Fruit fly (Drosophila melanogaster): ENCODE results near the gene lectin-22C.

The lectin-22C gene

dm6 chr2L:2032076-2032475, 5.0 kb downstream of the lectin-22C start:
- TF ChIP-seq ttk (optimal IDR thresholded peaks at IDR 0.05) (no peak), h (optimal IDR thresholded peaks at IDR 0.05) (no peak), insv (optimal IDR thresholded peaks at IDR 0.05) (no peak), Myc (optimal IDR thresholded peaks at IDR 0.05) (no peak), psq (optimal IDR thresholded peaks at IDR 0.05) (no peak), Sin3A (optimal IDR thresholded peaks at IDR 0.05) (no peak)

- TF ChIP-seq insv (optimal IDR thresholded peaks at IDR 0.05) (no peak), psq (optimal IDR thresholded peaks at IDR 0.05) (no peak), Sin3A (optimal IDR thresholded peaks at IDR 0.05) (no peak), ttk (optimal IDR thresholded peaks at IDR 0.05) (no peak), h (optimal IDR thresholded peaks at IDR 0.05) (no peak), Myc (optimal IDR thresholded peaks at IDR 0.05) (no peak)
Measured at dm6 chr2L:2031522-2031921, 5.5 kb downstream of the lectin-22C start.

DNA sequence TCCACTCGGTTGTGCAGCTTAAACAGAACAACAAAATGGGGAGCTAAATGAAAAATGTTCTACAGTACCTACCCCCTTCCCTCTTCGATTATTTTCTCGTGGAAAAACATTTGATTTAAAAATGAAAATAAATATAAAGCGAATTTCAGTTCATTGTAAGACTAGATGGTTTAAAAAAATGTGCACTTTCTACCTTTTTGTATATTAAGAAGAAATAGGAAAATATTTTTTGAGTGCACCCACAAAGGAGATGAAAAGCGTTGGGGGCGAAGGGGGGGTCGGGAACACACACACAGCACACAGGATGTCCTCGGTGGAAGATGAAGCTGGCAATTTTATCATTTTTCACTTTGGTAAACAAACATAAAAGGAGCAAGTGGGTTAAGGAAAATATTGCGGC, 14.2 kb downstream of the lectin-22C start:
- no peak for TF ChIP-seq Sin3A (optimal IDR thresholded peaks at IDR 0.05)

DNA sequence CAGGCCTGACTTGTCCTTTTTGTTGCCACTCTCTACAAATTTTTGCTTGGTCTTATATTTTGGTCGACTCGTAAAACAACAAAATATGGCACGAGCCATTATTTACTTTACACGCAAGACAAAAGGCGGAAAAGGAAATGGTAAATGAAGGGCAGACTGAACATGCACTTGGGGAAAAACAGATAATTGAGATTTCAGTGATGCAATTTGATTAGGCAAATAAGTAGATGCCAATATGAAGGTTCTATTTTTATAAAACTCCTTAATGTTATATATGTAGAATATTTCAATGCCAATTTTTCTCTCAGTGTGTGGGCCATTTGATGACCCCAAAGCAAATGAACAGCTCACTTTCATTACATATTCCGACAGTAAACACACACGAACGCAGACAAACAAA, 21.9 kb downstream of the lectin-22C start:
- no peak for TF ChIP-seq insv (optimal IDR thresholded peaks at IDR 0.05)
- no peak for TF ChIP-seq psq (optimal IDR thresholded peaks at IDR 0.05)
- TF ChIP-seq h (optimal IDR thresholded peaks at IDR 0.05): no peak
- TF ChIP-seq ttk (optimal IDR thresholded peaks at IDR 0.05): no peak
- TF ChIP-seq Myc (optimal IDR thresholded peaks at IDR 0.05): no peak
- no peak for TF ChIP-seq Sin3A (optimal IDR thresholded peaks at IDR 0.05)

DNA sequence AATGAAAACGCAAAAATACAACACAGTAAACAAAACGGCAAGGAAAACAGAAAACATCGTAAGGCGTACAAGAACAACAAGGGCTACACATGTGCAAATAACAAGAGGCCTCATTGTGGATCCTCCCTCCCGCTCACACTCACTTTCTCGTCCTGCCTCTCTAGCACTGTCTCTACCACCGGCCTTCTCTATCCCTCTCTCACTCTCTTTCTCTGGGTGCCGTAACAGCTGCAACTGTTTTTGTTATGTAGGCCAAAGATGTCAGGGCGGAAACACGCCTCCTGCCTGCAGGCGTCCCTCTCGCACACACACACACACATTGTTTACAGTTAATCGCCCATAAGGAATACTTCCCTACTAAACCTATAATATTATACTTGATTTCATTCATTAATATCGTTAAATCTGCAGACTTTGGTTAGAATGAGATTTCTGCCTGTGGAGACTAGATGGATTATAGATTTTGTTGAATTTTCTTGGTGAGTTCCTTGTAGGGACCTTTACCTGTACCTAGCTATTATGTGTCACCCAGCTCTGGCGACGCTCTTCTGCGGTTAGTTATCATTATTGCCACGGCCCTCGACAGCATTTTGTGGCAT, 23.1 kb downstream of the lectin-22C start:
- TF ChIP-seq h (optimal IDR thresholded peaks at IDR 0.05) (no peak), Myc (optimal IDR thresholded peaks at IDR 0.05) (no peak), ttk (optimal IDR thresholded peaks at IDR 0.05) (no peak), Sin3A (optimal IDR thresholded peaks at IDR 0.05) (no peak), insv (optimal IDR thresholded peaks at IDR 0.05) (no peak), psq (optimal IDR thresholded peaks at IDR 0.05) (no peak)

DNA sequence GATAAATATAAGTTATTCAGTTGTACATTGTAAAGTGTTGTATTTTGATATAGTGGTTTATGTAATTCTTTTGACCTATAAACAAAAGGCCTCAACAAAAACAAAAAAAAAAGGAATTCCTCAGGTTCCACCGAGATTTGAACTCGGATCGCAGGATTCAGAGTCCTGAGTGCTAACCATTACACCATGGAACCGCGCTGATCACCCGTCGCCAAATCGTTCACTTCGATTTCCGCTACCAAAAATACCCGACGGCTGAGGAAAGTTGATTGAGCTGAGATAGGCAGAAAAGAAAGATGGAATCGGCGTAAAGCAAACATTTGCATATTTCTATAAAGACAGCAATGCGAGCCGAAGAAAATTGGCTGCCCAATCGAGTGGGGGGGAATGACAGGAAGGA, 24.0 kb downstream of the lectin-22C start:
- TF ChIP-seq insv (optimal IDR thresholded peaks at IDR 0.05) (no peak), h (optimal IDR thresholded peaks at IDR 0.05) (no peak), psq (optimal IDR thresholded peaks at IDR 0.05) (no peak)

DNA sequence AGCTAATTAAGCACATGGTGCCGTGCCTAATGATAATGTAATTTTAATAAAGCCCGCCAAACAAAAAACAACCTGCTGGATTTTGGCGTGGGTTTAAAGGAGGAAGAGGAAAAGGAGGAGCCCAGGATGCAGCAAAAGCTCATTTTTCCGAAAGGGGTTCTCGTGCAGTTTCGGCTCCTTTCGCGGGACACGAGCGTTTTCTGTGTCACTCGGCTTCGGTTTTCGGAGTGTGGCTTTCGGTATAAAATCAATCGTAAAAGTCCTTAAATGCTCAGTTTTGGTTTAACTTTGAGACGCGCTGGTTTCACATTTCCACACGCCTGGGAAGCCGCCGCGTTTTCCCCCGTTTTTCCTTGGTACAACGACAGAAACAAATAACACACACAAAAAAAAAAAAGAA, 25.6 kb downstream of the lectin-22C start:
- TF ChIP-seq h (optimal IDR thresholded peaks at IDR 0.05) (no peak), Sin3A (optimal IDR thresholded peaks at IDR 0.05) (no peak), ttk (optimal IDR thresholded peaks at IDR 0.05) (no peak), psq (optimal IDR thresholded peaks at IDR 0.05) (no peak)

DNA sequence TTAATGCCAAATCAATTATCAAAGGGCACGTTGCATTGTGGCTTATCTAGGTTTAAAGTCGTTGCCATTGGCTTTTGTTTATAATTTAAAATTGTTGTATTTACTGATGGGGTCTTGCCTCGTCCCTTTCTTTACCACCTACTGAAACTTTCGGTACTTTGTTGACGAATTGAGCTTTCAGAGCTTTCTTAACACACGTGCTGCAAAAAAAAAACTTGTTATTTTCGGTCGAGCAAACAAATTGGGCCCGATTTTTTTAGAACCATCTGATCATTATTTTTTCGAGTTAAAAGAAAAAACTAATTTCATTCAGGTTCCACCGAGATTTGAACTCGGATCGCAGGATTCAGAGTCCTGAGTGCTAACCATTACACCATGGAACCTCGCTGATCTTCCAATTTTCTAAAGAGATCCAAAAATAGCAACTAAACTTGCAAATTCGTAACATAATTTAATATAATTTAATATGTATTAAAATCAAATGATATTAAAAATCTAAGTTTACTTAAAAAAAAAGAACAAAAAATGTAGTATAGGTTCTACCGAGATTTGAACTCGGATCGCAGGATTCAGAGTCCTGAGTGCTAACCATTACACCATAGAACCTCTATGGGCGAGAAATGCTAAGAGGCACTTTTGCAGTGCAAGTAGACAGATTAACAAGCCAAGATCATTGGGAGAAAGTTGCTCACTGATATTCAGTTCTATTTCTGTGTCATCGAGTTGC, 26.6 kb downstream of the lectin-22C start:
- no peak for TF ChIP-seq h (optimal IDR thresholded peaks at IDR 0.05)
- no peak for TF ChIP-seq Sin3A (optimal IDR thresholded peaks at IDR 0.05)
- TF ChIP-seq psq (optimal IDR thresholded peaks at IDR 0.05): no peak
- TF ChIP-seq ttk (optimal IDR thresholded peaks at IDR 0.05): no peak
- no peak for TF ChIP-seq Myc (optimal IDR thresholded peaks at IDR 0.05)
- no peak for TF ChIP-seq insv (optimal IDR thresholded peaks at IDR 0.05)

DNA sequence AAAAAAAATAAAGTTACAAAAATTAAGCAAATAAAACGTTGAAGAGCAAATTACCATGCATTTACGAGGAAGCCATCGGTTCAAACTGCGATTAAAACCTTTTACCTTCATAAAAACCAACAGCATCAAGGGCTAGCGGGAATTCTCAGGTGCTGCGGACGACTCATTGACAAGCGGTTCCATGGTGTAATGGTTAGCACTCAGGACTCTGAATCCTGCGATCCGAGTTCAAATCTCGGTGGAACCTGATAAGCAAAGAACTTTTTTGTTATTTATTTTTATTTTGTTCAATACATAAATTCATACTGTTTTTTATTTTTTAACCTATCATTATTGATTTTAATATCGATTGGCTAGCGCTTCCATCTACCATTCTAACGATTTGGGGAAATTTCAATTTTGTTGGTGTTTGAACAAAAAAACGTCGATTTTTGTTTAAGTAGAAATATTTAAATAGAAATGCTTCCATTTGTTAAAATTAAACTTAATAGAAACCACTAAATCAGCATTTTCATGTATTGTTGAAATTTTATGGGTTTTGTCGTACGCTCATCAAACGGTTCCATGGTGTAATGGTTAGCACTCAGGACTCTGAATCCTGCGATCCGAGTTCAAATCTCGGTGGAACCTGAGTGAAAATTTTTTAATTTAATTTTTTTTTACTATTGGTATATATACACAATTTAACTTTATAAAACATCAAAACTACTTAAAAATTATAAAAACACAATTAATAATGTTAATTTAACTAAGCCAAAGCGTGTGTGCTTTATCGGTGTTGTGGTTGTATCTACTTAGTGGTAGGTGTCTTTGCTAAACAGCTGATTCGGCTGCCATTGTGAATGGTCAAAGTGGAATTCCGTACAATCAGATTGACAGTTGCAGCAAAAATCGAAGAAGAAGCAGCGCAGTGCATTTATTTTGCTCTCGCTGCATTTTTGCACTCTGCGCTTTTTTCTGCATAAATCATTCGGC, 27.8 kb downstream of the lectin-22C start, which contains the start of gene CG4238:
Gene CG4238, plus strand, starts transcription at position 880 of the 975 bp plus-strand sequence.
- TF ChIP-seq h (optimal IDR thresholded peaks at IDR 0.05) (no peak), psq (optimal IDR thresholded peaks at IDR 0.05) (no peak), Sin3A (optimal IDR thresholded peaks at IDR 0.05) (no peak), insv (optimal IDR thresholded peaks at IDR 0.05) (no peak), Myc (optimal IDR thresholded peaks at IDR 0.05) (no peak), ttk (optimal IDR thresholded peaks at IDR 0.05) (no peak)

DNA sequence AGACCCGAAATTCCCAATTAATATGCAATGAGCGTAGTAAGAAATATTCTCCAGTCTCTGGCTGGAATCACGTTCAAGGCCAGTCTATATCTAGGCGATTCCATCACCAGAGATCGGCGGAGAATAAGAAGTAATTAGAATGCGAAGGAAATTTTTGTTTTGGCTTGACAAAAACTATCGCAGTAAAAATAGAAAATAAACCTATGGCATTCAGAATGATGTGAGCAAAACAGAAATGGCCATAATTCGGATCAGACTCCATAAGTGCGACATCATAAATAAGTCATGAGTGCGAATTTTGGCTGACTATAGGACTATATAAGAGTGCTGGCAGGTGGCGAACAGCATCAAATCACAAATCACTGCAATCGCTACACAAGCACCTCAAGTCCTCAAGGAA, 29.0 kb downstream of the lectin-22C start, which contains the start of gene Nplp4:
Gene Nplp4, plus strand, starts transcription at position 301 of the 400 bp plus-strand sequence.
- TF ChIP-seq insv (optimal IDR thresholded peaks at IDR 0.05) (no peak), Myc (optimal IDR thresholded peaks at IDR 0.05) (no peak), ttk (optimal IDR thresholded peaks at IDR 0.05) (no peak), h (optimal IDR thresholded peaks at IDR 0.05) (no peak), Sin3A (optimal IDR thresholded peaks at IDR 0.05) (no peak), psq (optimal IDR thresholded peaks at IDR 0.05) (no peak)

DNA sequence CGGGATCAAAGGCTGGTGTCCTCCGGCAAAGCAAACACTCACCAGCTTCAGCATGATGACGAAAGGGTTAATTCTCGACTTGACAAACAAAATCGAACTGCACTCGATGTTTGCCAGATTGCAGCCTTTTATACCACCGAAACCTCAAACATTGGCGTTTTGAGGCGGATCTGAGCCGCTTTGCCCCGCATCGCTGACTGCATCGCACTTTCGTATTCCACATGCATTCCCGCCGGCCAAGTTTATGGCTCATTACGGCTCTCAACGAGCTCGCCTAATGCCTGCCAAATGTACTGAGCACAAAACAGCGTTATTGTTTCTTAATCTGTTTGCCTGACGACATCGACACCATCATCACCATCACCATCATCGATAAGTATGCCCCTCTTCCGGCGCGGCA, 30.0 kb downstream of the lectin-22C start, which contains the start of gene CG15353:
Gene CG15353, minus strand, starts transcription at position 101 of the 400 bp plus-strand sequence.
- TF ChIP-seq Sin3A (optimal IDR thresholded peaks at IDR 0.05) (no peak), h (optimal IDR thresholded peaks at IDR 0.05) (no peak), Myc (optimal IDR thresholded peaks at IDR 0.05) (no peak), psq (optimal IDR thresholded peaks at IDR 0.05) (no peak), ttk (optimal IDR thresholded peaks at IDR 0.05) (no peak), insv (optimal IDR thresholded peaks at IDR 0.05) (no peak)

- TF ChIP-seq h (optimal IDR thresholded peaks at IDR 0.05): no peak
- TF ChIP-seq psq (optimal IDR thresholded peaks at IDR 0.05): no peak
- TF ChIP-seq ttk (optimal IDR thresholded peaks at IDR 0.05): no peak
- TF ChIP-seq Myc (optimal IDR thresholded peaks at IDR 0.05): no peak
- no peak for TF ChIP-seq Sin3A (optimal IDR thresholded peaks at IDR 0.05)
- TF ChIP-seq insv (optimal IDR thresholded peaks at IDR 0.05): no peak
Measured at dm6 chr2L:2006082-2006669, 30.9 kb downstream of the lectin-22C start, which contains the start of gene CG33543. Gene CG33543, minus strand, starts transcription at chr2L:2006313.

All from Kc167 (cell line).